Worm (Caenorhabditis elegans) whole organism, L2 larva: ENCODE results near the gene des-2.

Experiments
- F13H6.1 ChIP-seq: sonication (generic microtip); optimal IDR thresholded peaks from 2 replicates; lab custom pipeline; 2016; ENCODE audit warnings: missing genetic modification characterization, missing compliant biosample characterization
- R02D3.7 ChIP-seq: fragments of 150-350 bp; optimal IDR thresholded peaks from 2 replicates; lab custom pipeline; 2014; ENCODE audit warnings: missing biosample characterization, missing genetic modification characterization
- alr-1 ChIP-seq: fragments of 150-350 bp; optimal IDR thresholded peaks from 2 replicates; lab custom pipeline; 2014; ENCODE audit warnings: missing biosample characterization, missing genetic modification characterization
- aly-2 ChIP-seq: fragments of 150-350 bp; optimal IDR thresholded peaks from 2 replicates; lab custom pipeline; 2014; ENCODE audit warnings: missing biosample characterization, missing genetic modification characterization
- blmp-1 ChIP-seq: sonication (generic microtip); optimal IDR thresholded peaks from 2 replicates; lab custom pipeline; 2017; ENCODE audit warnings: missing genetic modification characterization, mild to moderate bottlenecking, missing compliant biosample characterization, antibody characterized with exemption, moderate library complexity; ENCODE audit not compliant: insufficient read depth
- ceh-82 ChIP-seq: fragments of 150-350 bp; optimal IDR thresholded peaks from 2 replicates; lab custom pipeline; 2014; ENCODE audit warnings: missing biosample characterization, missing genetic modification characterization
- crh-2 ChIP-seq: sonication (generic microtip); optimal IDR thresholded peaks from 2 replicates; lab custom pipeline; 2017; ENCODE audit warnings: missing biosample characterization, missing genetic modification characterization
- dmd-4 ChIP-seq: sonication (generic microtip); optimal IDR thresholded peaks from 2 replicates; lab custom pipeline; 2017; ENCODE audit warnings: missing biosample characterization, missing genetic modification characterization
- elt-1 ChIP-seq: fragments of 150-350 bp; optimal IDR thresholded peaks from 2 replicates; lab custom pipeline; 2014; ENCODE audit warnings: missing biosample characterization, missing genetic modification characterization
- elt-3 ChIP-seq: sonication (generic microtip); optimal IDR thresholded peaks from 2 replicates; lab custom pipeline; 2017; ENCODE audit warnings: missing biosample characterization, missing genetic modification characterization
- fos-1 ChIP-seq: fragments of 150-350 bp; optimal IDR thresholded peaks from 2 replicates; lab custom pipeline; 2014; ENCODE audit warnings: missing biosample characterization, missing genetic modification characterization
- gmeb-1 ChIP-seq: fragments of 150-350 bp; optimal IDR thresholded peaks from 2 replicates; lab custom pipeline; 2014; ENCODE audit warnings: missing biosample characterization, missing genetic modification characterization
- lin-11 ChIP-seq: fragments of 150-350 bp; sonication (generic microtip); optimal IDR thresholded peaks from 2 replicates; lab custom pipeline; 2014; ENCODE audit warnings: missing biosample characterization, missing genetic modification characterization, inconsistent platforms, mixed read lengths
- lin-13 ChIP-seq: fragments of 150-350 bp; optimal IDR thresholded peaks from 2 replicates; lab custom pipeline; 2014; ENCODE audit warnings: missing biosample characterization, missing genetic modification reagents, missing genetic modification characterization
- lin-39 ChIP-seq: fragments of 150-350 bp; optimal IDR thresholded peaks from 2 replicates; lab custom pipeline; 2014; ENCODE audit warnings: missing biosample characterization, missing genetic modification reagents, missing genetic modification characterization
- lsy-2 ChIP-seq, 2 experiments: fragments of 150-350 bp in 1 of 2; sonication (generic microtip) in 1 of 2; optimal IDR thresholded peaks; 2 replicates each; lab custom pipeline; 2014 to 2017; ENCODE audit warnings: missing biosample characterization in 2 of 2, missing genetic modification characterization in 2 of 2
- mbf-1 ChIP-seq: sonication (generic microtip); optimal IDR thresholded peaks from 2 replicates; lab custom pipeline; 2017; ENCODE audit warnings: missing biosample characterization, missing genetic modification characterization
- nhr-10 ChIP-seq: sonication (generic microtip); optimal IDR thresholded peaks from 2 replicates; lab custom pipeline; 2017; ENCODE audit warnings: missing biosample characterization, missing genetic modification characterization
- nhr-11 ChIP-seq: fragments of 150-350 bp; optimal IDR thresholded peaks from 2 replicates; lab custom pipeline; 2014; ENCODE audit warnings: missing biosample characterization, missing genetic modification characterization
- nhr-12 ChIP-seq: fragments of 150-350 bp; optimal IDR thresholded peaks from 2 replicates; lab custom pipeline; 2014; ENCODE audit warnings: missing biosample characterization, missing genetic modification characterization
- nhr-23 ChIP-seq: fragments of 150-350 bp; optimal IDR thresholded peaks from 2 replicates; lab custom pipeline; 2014; ENCODE audit warnings: missing biosample characterization, missing genetic modification reagents, missing genetic modification characterization
- nhr-237 ChIP-seq: fragments of 150-350 bp; optimal IDR thresholded peaks from 2 replicates; lab custom pipeline; 2014; ENCODE audit warnings: missing biosample characterization, missing genetic modification characterization
- nhr-6 ChIP-seq: fragments of 150-350 bp; optimal IDR thresholded peaks from 2 replicates; lab custom pipeline; 2014; ENCODE audit warnings: missing biosample characterization, missing genetic modification characterization
- nhr-77 ChIP-seq: fragments of 150-350 bp; optimal IDR thresholded peaks from 2 replicates; lab custom pipeline; 2014; ENCODE audit warnings: missing biosample characterization, missing genetic modification characterization
- peb-1 ChIP-seq: fragments of 150-350 bp; optimal IDR thresholded peaks from 2 replicates; lab custom pipeline; 2014; ENCODE audit warnings: missing biosample characterization, missing genetic modification characterization
- skn-1 ChIP-seq: sonication (generic microtip); optimal IDR thresholded peaks from 2 replicates; lab custom pipeline; 2017; ENCODE audit warnings: missing biosample characterization, missing genetic modification characterization
- sma-3 ChIP-seq: sonication (generic microtip); optimal IDR thresholded peaks from 2 replicates; lab custom pipeline; 2016; ENCODE audit warnings: missing genetic modification reagents, missing genetic modification characterization, missing compliant biosample characterization
- sma-9 ChIP-seq, 2 experiments: fragments of 150-350 bp in 1 of 2; sonication (generic microtip) in 1 of 2; optimal IDR thresholded peaks; 2 replicates each; lab custom pipeline; 2014 to 2016; ENCODE audit warnings: missing genetic modification characterization in 2 of 2, mild to moderate bottlenecking in 1 of 2, missing biosample characterization in 1 of 2, missing compliant biosample characterization in 1 of 2, missing genetic modification reagents in 1 of 2, moderate library complexity in 1 of 2
- unc-55 ChIP-seq: fragments of 150-350 bp; sonication (generic microtip); optimal IDR thresholded peaks from 3 replicates; lab custom pipeline; 2014; ENCODE audit warnings: missing biosample characterization, missing genetic modification reagents, missing genetic modification characterization
- zag-1 ChIP-seq: fragments of 150-350 bp; optimal IDR thresholded peaks from 2 replicates; lab custom pipeline; 2014; ENCODE audit warnings: missing biosample characterization, missing genetic modification characterization
- ztf-1 ChIP-seq: fragments of 200-800 bp; sonication (Bioruptor generic); conservative IDR thresholded peaks from 2 replicates; pipeline ENCODE4 v1.3.6; 2022; ENCODE audit warnings: missing genetic modification characterization, missing compliant biosample characterization
- ztf-11 ChIP-seq: sonication (generic microtip); optimal IDR thresholded peaks from 2 replicates; lab custom pipeline; 2017; ENCODE audit warnings: missing biosample characterization, missing genetic modification characterization

Gene des-2

ce11 chrV:11410902-11411561, 10.5 kb downstream of the des-2 start, which contains the start of the genes K03B8.8 and grl-3:
K03B8.8 (minus strand) TSS chrV:11411002.
grl-3 (plus strand) TSS chrV:11411511.
- TF ChIP-seq ceh-82 (tag; lab: Kevin White, UChicago) = no peak
- TF ChIP-seq lin-11 (tag; lab: Kevin White, UChicago) = no peak
- TF ChIP-seq aly-2 (tag; lab: Kevin White, UChicago) = no peak

DNA sequence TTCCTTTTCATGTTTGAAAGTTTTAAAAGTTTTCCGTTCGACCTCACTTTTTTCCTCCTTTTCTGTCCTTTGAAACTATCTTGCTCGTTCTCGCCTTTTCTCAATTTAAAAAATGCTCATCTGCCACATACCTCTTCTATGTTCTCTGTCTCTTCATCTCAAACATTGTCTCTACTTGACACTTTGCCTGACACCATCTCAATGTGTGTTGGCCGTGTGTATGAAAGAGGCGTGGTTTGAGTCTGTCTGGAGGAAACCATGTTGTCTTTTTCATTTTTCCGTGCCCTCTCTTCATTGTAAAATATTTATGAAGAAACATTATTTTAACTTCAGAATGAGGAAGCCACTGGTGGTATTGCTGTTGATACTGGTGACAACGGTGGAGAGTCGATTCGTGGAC, 14.3 kb downstream of the des-2 start, which contains the start of gene K03B8.6:
Gene K03B8.6 (plus strand): TSS at position 334 of the 400 bp plus-strand sequence.
- no peak for TF ChIP-seq ztf-11 (tag; lab: Kevin White, UChicago)
- TF ChIP-seq ceh-82 (tag; lab: Kevin White, UChicago) = no peak
- TF ChIP-seq blmp-1 = no peak
- no peak for TF ChIP-seq zag-1 (tag; lab: Kevin White, UChicago)
- no peak for TF ChIP-seq skn-1
- TF ChIP-seq nhr-12 (tag; lab: Kevin White, UChicago) = no peak
- no peak for TF ChIP-seq lin-13
- TF ChIP-seq nhr-23 (tag; lab: Kevin White, UChicago) = no peak
- TF ChIP-seq alr-1 = no peak
- no peak for TF ChIP-seq unc-55 (GFP tag; lab: Kevin White, UChicago)
- TF ChIP-seq nhr-237 = no peak
- no peak for TF ChIP-seq nhr-77
- TF ChIP-seq lin-39 = no peak
- TF ChIP-seq gmeb-1 (tag; lab: Kevin White, UChicago) = no peak
- no peak for TF ChIP-seq F13H6.1
- no peak for TF ChIP-seq crh-2
- TF ChIP-seq sma-9 (GFP tag; optimal IDR thresholded peaks at IDR 0.05; lab: Kevin White, UChicago) = no peak
- no peak for TF ChIP-seq sma-9 (tag; optimal IDR thresholded peaks at IDR 0.05; lab: Kevin White, UChicago)
- TF ChIP-seq peb-1 = no peak
- no peak for TF ChIP-seq elt-3 (tag; lab: Kevin White, UChicago)

DNA sequence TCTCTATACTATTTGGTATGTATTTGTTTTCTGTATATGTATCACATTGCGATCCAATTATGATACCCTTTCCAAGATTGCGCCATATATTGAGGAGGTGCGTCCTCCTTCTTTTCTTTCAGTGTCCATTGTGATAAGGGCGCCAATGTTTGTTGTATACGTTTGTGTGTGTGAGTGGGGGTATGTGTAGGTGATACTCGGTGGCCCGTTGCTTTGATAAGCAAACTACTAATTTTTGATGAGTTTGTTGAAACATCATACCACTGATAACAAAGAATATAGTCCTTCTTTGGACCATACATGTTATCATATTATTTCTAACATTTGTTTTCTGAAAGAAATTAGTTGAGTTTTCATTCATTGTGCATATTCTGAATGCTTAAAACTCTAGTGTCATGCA, 17.8 kb downstream of the des-2 start:
- TF ChIP-seq fos-1 (tag; lab: Kevin White, UChicago) = peak; percentile 70
- peak; percentile 15 for TF ChIP-seq F13H6.1
- no peak for TF ChIP-seq nhr-12 (tag; lab: Kevin White, UChicago)
- peak; percentile 24 for TF ChIP-seq sma-9 (GFP tag; optimal IDR thresholded peaks at IDR 0.05; lab: Kevin White, UChicago)
- TF ChIP-seq sma-9 (tag; optimal IDR thresholded peaks at IDR 0.05; lab: Kevin White, UChicago) = no peak
- TF ChIP-seq crh-2 = peak; percentile 45
- no peak for TF ChIP-seq dmd-4 (tag; lab: Kevin White, UChicago)

DNA sequence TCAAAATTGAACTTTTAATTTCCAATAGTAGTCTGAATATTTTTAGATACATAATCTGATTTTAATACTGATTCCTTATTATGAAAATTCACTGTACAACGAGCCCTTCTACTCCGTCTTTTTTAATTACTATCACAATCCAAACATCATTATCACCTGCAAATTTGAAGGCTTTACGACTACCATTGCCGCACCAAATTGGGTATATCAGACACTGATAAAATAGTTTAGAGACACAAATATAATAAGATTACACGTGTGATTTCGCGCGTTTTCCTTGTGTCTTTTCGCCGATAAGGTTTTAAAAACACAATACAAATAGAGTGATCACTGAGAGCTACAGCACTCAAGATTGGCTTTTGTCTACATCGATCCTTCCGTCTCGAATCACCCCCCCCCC, 18.4 kb downstream of the des-2 start:
- TF ChIP-seq fos-1 (tag; lab: Kevin White, UChicago) = peak; percentile 71
- TF ChIP-seq lin-39 = no peak
- peak; percentile 24 for TF ChIP-seq sma-9 (GFP tag; optimal IDR thresholded peaks at IDR 0.05; lab: Kevin White, UChicago)
- TF ChIP-seq sma-9 (tag; optimal IDR thresholded peaks at IDR 0.05; lab: Kevin White, UChicago) = no peak

DNA sequence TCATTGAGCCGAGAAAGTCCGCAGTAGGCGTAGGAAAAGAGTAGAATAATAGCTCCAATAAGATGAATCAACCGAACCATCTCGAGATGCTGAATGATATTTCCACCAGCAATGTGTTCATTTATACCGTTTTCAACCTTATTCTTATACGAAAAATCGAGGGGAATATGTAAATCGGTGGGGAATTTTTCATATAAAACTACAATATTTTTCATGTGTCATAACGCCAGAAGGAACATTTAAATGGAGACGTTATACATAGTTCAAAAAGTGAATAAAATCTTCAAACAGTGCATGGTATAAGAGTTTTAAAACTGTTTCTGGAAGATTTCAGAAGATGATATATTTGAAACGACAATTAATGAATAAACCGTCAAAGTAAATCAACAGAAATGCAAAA, 18.9 kb downstream of the des-2 start, which contains the start of gene nas-19:
Gene nas-19 (minus strand): TSS at position 101 of the 400 bp plus-strand sequence.
- TF ChIP-seq nhr-12 (tag; lab: Kevin White, UChicago) = no peak
- TF ChIP-seq mbf-1 (tag; lab: Kevin White, UChicago) = no peak
- no peak for TF ChIP-seq elt-1
- no peak for TF ChIP-seq lsy-2 (tag; optimal IDR thresholded peaks at IDR 0.05; lab: Kevin White, UChicago)
- no peak for TF ChIP-seq lin-13
- no peak for TF ChIP-seq fos-1 (tag; lab: Kevin White, UChicago)
- TF ChIP-seq nhr-6 (tag; lab: Kevin White, UChicago) = no peak
- TF ChIP-seq sma-3 (GFP tag; lab: Kevin White, UChicago) = no peak
- TF ChIP-seq R02D3.7 (tag; lab: Kevin White, UChicago) = no peak
- TF ChIP-seq nhr-11 (tag; lab: Kevin White, UChicago) = no peak

DNA sequence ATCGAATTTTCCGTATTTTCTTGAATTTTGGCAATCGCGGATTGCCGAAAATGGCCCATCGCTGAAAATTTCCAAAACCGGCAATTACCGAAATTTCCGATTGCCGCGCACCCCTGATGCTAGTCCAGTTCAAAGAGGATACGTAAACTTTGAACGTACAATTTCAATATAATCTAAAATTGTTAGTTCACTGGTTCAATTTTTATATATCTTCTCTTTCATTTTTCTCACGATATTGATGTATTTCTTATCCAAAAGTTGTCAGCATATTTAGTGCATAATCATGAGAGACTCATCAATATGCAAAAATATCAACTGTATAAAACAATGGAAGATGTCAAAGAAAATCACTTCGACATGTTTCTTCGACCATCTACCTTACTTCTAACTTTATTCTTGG, 22.9 kb downstream of the des-2 start, which contains the start of gene nas-17:
Gene nas-17 (plus strand): TSS at position 301 of the 400 bp plus-strand sequence.
- TF ChIP-seq lin-13 (no peak), skn-1 (no peak), nhr-10 (no peak), F13H6.1 (no peak), zag-1 (tag; lab: Kevin White, UChicago) (no peak), nhr-237 (no peak), nhr-23 (tag; lab: Kevin White, UChicago) (no peak), ztf-1 (no peak), elt-1 (no peak)
